Fruit fly (Drosophila melanogaster) whole organism, prepupa: ENCODE results near the gene CG9316.

ENCODE experiments used
- Blimp-1 ChIP-seq: fragments of 200-800 bp; sonication (Bioruptor generic); optimal IDR thresholded peaks from 3 replicates; lab custom pipeline; 2017; ENCODE audit warnings: missing biosample characterization, missing genetic modification characterization, mild to moderate bottlenecking, moderate library complexity, missing genetic modification reagents
- CG10631 ChIP-seq: fragments of 200-800 bp; sonication (Bioruptor generic); optimal IDR thresholded peaks from 2 replicates; lab custom pipeline; 2016; ENCODE audit warnings: missing biosample characterization, missing genetic modification characterization
- CG10669 ChIP-seq: fragments of 200-800 bp; sonication (Bioruptor generic); optimal IDR thresholded peaks from 3 replicates; lab custom pipeline; 2018; ENCODE audit warnings: missing biosample characterization, mild to moderate bottlenecking, missing genetic modification characterization, moderate library complexity
- CG11294 ChIP-seq: fragments of 200-800 bp; sonication (Bioruptor generic); IDR thresholded peaks from 2 replicates; pipeline ENCODE4 v1.3.6; 2022; ENCODE audit warnings: missing biosample characterization, missing genetic modification characterization
- CG11762 ChIP-seq: fragments of 200-800 bp; sonication (Bioruptor generic); optimal IDR thresholded peaks from 3 replicates; lab custom pipeline; 2016; ENCODE audit warnings: missing biosample characterization, missing genetic modification characterization; ENCODE audit not compliant: insufficient read depth
- CG11902 ChIP-seq: fragments of 200-800 bp; sonication (Bioruptor generic); optimal IDR thresholded peaks from 3 replicates; lab custom pipeline; 2016; ENCODE audit warnings: missing biosample characterization, missing genetic modification characterization
- CG1621 ChIP-seq: fragments of 200-800 bp; sonication (Bioruptor generic); optimal IDR thresholded peaks from 3 replicates; lab custom pipeline; 2018; ENCODE audit warnings: missing biosample characterization, mild to moderate bottlenecking, missing genetic modification characterization
- CG16779 ChIP-seq: fragments of 200-800 bp; sonication (Bioruptor generic); optimal IDR thresholded peaks from 3 replicates; lab custom pipeline; 2017; ENCODE audit warnings: missing biosample characterization, mild to moderate bottlenecking, missing genetic modification characterization
- CG3032 ChIP-seq: fragments of 200-800 bp; optimal IDR thresholded peaks from 2 replicates; lab custom pipeline; 2019; ENCODE audit warnings: missing biosample characterization, mild to moderate bottlenecking, missing genetic modification characterization, moderate library complexity
- CG31627 ChIP-seq: fragments of 200-800 bp; sonication (Bioruptor generic); optimal IDR thresholded peaks from 3 replicates; lab custom pipeline; 2016; ENCODE audit warnings: missing biosample characterization, missing genetic modification characterization
- CG32006 ChIP-seq: fragments of 200-800 bp; sonication (Bioruptor generic); optimal IDR thresholded peaks from 3 replicates; lab custom pipeline; 2017; ENCODE audit warnings: missing biosample characterization, mild to moderate bottlenecking, missing genetic modification characterization
- CG34406 ChIP-seq: fragments of 200-800 bp; sonication (Bioruptor generic); optimal IDR thresholded peaks from 3 replicates; lab custom pipeline; 2016; ENCODE audit warnings: missing biosample characterization, missing genetic modification characterization
- CG3919 ChIP-seq: fragments of 200-800 bp; sonication (Bioruptor generic); optimal IDR thresholded peaks from 3 replicates; lab custom pipeline; 2016; ENCODE audit warnings: missing biosample characterization, missing genetic modification characterization
- CG4318 ChIP-seq: fragments of 200-800 bp; sonication (Bioruptor generic); optimal IDR thresholded peaks from 3 replicates; lab custom pipeline; 2017; ENCODE audit warnings: missing biosample characterization, mild to moderate bottlenecking, missing genetic modification characterization
- CG6276 ChIP-seq: fragments of 200-800 bp; sonication (Bioruptor generic); optimal IDR thresholded peaks from 2 replicates; lab custom pipeline; 2017; ENCODE audit warnings: missing biosample characterization, mild to moderate bottlenecking, missing genetic modification characterization
- CG6792 ChIP-seq: fragments of 200-800 bp; sonication (Bioruptor generic); optimal IDR thresholded peaks from 3 replicates; lab custom pipeline; 2016; ENCODE audit warnings: missing biosample characterization, missing genetic modification characterization
- CG6854 ChIP-seq: fragments of 200-800 bp; sonication (Bioruptor generic); optimal IDR thresholded peaks from 2 replicates; lab custom pipeline; 2017; ENCODE audit warnings: missing biosample characterization, mild to moderate bottlenecking, missing genetic modification characterization
- CG7368 ChIP-seq: fragments of 200-800 bp; sonication (Bioruptor generic); optimal IDR thresholded peaks from 3 replicates; lab custom pipeline; 2016; ENCODE audit warnings: missing biosample characterization, missing genetic modification characterization
- CG8119 ChIP-seq: fragments of 200-800 bp; sonication (Bioruptor generic); IDR thresholded peaks from 3 replicates; pipeline ENCODE4 v1.3.6; 2022; ENCODE audit warnings: missing biosample characterization, missing genetic modification characterization
- CG8319 ChIP-seq: fragments of 200-800 bp; sonication (Bioruptor generic); optimal IDR thresholded peaks from 3 replicates; lab custom pipeline; 2016; ENCODE audit warnings: missing biosample characterization, missing genetic modification characterization
- CG8632 ChIP-seq: fragments of 200-800 bp; sonication (Bioruptor generic); optimal IDR thresholded peaks from 3 replicates; lab custom pipeline; 2016; ENCODE audit warnings: missing biosample characterization, missing genetic modification characterization
- Eip75B ChIP-seq: fragments of 200-800 bp; sonication (Bioruptor generic); optimal IDR thresholded peaks from 3 replicates; lab custom pipeline; 2016; ENCODE audit warnings: missing biosample characterization, missing genetic modification characterization
- Eip78C ChIP-seq: fragments of 200-800 bp; sonication (Bioruptor generic); peaks from one replicate; lab custom pipeline; 2016; ENCODE audit warnings: missing biosample characterization, missing genetic modification characterization
- Eip93F ChIP-seq: fragments of 200-800 bp; sonication (Bioruptor generic); optimal IDR thresholded peaks from 2 replicates; lab custom pipeline; 2016; ENCODE audit warnings: missing biosample characterization, mild to moderate bottlenecking, missing genetic modification characterization
- Ets21C ChIP-seq: fragments of 200-800 bp; sonication (Bioruptor generic); optimal IDR thresholded peaks from 3 replicates; lab custom pipeline; 2016; ENCODE audit warnings: missing biosample characterization, missing genetic modification characterization
- Ets96B ChIP-seq: fragments of 200-800 bp; optimal IDR thresholded peaks from 2 replicates; lab custom pipeline; 2019; ENCODE audit warnings: missing biosample characterization, mild to moderate bottlenecking, missing genetic modification characterization, moderate library complexity
- Gug ChIP-seq: fragments of 200-800 bp; sonication (Bioruptor generic); IDR thresholded peaks from 2 replicates; pipeline ENCODE4 v1.3.6; 2022; ENCODE audit warnings: missing biosample characterization, missing genetic modification characterization
- Hr38 ChIP-seq: sonication (Bioruptor generic); optimal IDR thresholded peaks from 2 replicates; lab custom pipeline; 2016; ENCODE audit warnings: missing biosample characterization, missing genetic modification characterization
- Hr39 ChIP-seq: fragments of 200-800 bp; sonication (Bioruptor generic); optimal IDR thresholded peaks from 2 replicates; lab custom pipeline; 2016; ENCODE audit warnings: missing biosample characterization, missing genetic modification characterization
- Lpt ChIP-seq: fragments of 200-800 bp; sonication (Bioruptor generic); optimal IDR thresholded peaks from 3 replicates; lab custom pipeline; 2016; ENCODE audit warnings: missing biosample characterization, missing genetic modification characterization
- Met ChIP-seq: fragments of 200-800 bp; sonication (Bioruptor generic); optimal IDR thresholded peaks from 3 replicates; lab custom pipeline; 2016; ENCODE audit warnings: missing biosample characterization, missing genetic modification characterization
- OdsH ChIP-seq: fragments of 200-800 bp; sonication (Bioruptor generic); optimal IDR thresholded peaks from 3 replicates; lab custom pipeline; 2016; ENCODE audit warnings: missing biosample characterization, missing genetic modification characterization
- Smox ChIP-seq: fragments of 200-800 bp; sonication (Bioruptor generic); optimal IDR thresholded peaks from 3 replicates; lab custom pipeline; 2016; ENCODE audit warnings: missing biosample characterization, missing genetic modification characterization
- Sox102F ChIP-seq: fragments of 200-800 bp; sonication (Bioruptor generic); optimal IDR thresholded peaks from 2 replicates; lab custom pipeline; 2016; ENCODE audit warnings: missing biosample characterization, mild to moderate bottlenecking, missing genetic modification characterization
- Sox15 ChIP-seq: fragments of 200-800 bp; sonication (Bioruptor generic); optimal IDR thresholded peaks from 3 replicates; lab custom pipeline; 2016; ENCODE audit warnings: missing biosample characterization, missing genetic modification characterization
- achi ChIP-seq: fragments of 200-800 bp; sonication (Bioruptor generic); optimal IDR thresholded peaks from 3 replicates; lab custom pipeline; 2016; ENCODE audit warnings: missing biosample characterization, missing genetic modification characterization
- acj6 ChIP-seq: fragments of 200-800 bp; sonication (Bioruptor generic); optimal IDR thresholded peaks from 3 replicates; lab custom pipeline; 2016; ENCODE audit warnings: missing biosample characterization, missing genetic modification characterization
- cyc ChIP-seq: fragments of 200-800 bp; sonication (Bioruptor generic); optimal IDR thresholded peaks from 3 replicates; lab custom pipeline; 2016; ENCODE audit warnings: missing biosample characterization, missing genetic modification characterization
- dac ChIP-seq: fragments of 200-800 bp; sonication (Bioruptor generic); optimal IDR thresholded peaks from 2 replicates; lab custom pipeline; 2017; ENCODE audit warnings: missing biosample characterization, mild to moderate bottlenecking, missing genetic modification characterization
- dsx ChIP-seq: fragments of 200-800 bp; optimal IDR thresholded peaks from 3 replicates; lab custom pipeline; 2019; ENCODE audit warnings: missing biosample characterization, mild to moderate bottlenecking, missing genetic modification characterization, moderate library complexity; ENCODE audit not compliant: poor library complexity, severe bottlenecking
- eg ChIP-seq: fragments of 200-800 bp; sonication (Bioruptor generic); IDR thresholded peaks from 3 replicates; pipeline ENCODE4 v1.3.6; 2022; ENCODE audit warnings: missing biosample characterization, missing genetic modification characterization
- esn ChIP-seq: fragments of 200-800 bp; sonication (Bioruptor generic); optimal IDR thresholded peaks from 2 replicates; lab custom pipeline; 2016; ENCODE audit warnings: missing biosample characterization, mild to moderate bottlenecking, missing genetic modification characterization, moderate library complexity
- fd59A ChIP-seq: fragments of 200-800 bp; sonication (Bioruptor generic); optimal IDR thresholded peaks from 2 replicates; lab custom pipeline; 2017; ENCODE audit warnings: missing biosample characterization, mild to moderate bottlenecking, missing genetic modification characterization, missing genetic modification reagents
- fkh ChIP-seq: fragments of 200-800 bp; sonication (Bioruptor generic); optimal IDR thresholded peaks from 3 replicates; lab custom pipeline; 2017; ENCODE audit warnings: missing biosample characterization, mild to moderate bottlenecking, missing genetic modification characterization, moderate library complexity
- lz ChIP-seq: fragments of 200-800 bp; sonication (Bioruptor generic); optimal IDR thresholded peaks from 3 replicates; lab custom pipeline; 2016; ENCODE audit warnings: missing biosample characterization, missing genetic modification characterization
- pdm3 ChIP-seq: fragments of 200-800 bp; sonication (Bioruptor generic); optimal IDR thresholded peaks from 3 replicates; lab custom pipeline; 2016; ENCODE audit warnings: missing biosample characterization, missing genetic modification characterization
- salr ChIP-seq, 2 experiments: fragments of 200-800 bp; sonication (Bioruptor generic); optimal IDR thresholded peaks; 3 replicates each; lab custom pipeline; 2016 to 2018; ENCODE audit warnings: missing biosample characterization in 2 of 2, missing genetic modification characterization in 2 of 2, mild to moderate bottlenecking in 1 of 2
- spab ChIP-seq: fragments of 200-800 bp; sonication (Bioruptor generic); optimal IDR thresholded peaks from 2 replicates; lab custom pipeline; 2017; ENCODE audit warnings: missing biosample characterization, mild to moderate bottlenecking, missing genetic modification characterization, missing genetic modification reagents
- svp ChIP-seq: fragments of 200-800 bp; sonication (Bioruptor generic); peaks from one replicate; lab custom pipeline; 2016; ENCODE audit warnings: missing biosample characterization, missing genetic modification characterization
- topi ChIP-seq: fragments of 200-800 bp; sonication (Bioruptor generic); optimal IDR thresholded peaks from 3 replicates; lab custom pipeline; 2016; ENCODE audit warnings: missing biosample characterization, missing genetic modification characterization
- vri ChIP-seq: fragments of 200-800 bp; sonication (Bioruptor generic); optimal IDR thresholded peaks from 3 replicates; lab custom pipeline; 2016; ENCODE audit warnings: missing biosample characterization, mild to moderate bottlenecking, missing genetic modification characterization

The CG9316 gene

dm6 chr2L:20700534-20701239 is 25.7 kb downstream of the CG9316 start:
- TF ChIP-seq topi (no peak), Gug (peak; percentile 45; the same call in 1 of the 2 replicates), dac (GFP tag; lab: Kevin White, UChicago) (no peak), Ets96B (tag; lab: Kevin White, UChicago) (peak; percentile 69), CG10631 (peak; percentile 85), Blimp-1 (GFP tag; lab: Kevin White, UChicago) (peak; percentile 66), CG6854 (peak; percentile 12), CG3032 (tag; lab: Kevin White, UChicago) (peak; percentile 76), CG3919 (GFP tag; lab: Kevin White, UChicago) (peak; percentile 75), CG8632 (GFP tag; lab: Kevin White, UChicago) (peak; percentile 75), Ets21C (GFP tag; lab: Kevin White, UChicago) (peak; percentile 49), spab (GFP tag; lab: Kevin White, UChicago) (peak; percentile 63), CG11294 (peak; percentile 39; the same call in 1 of the 2 replicates), Smox (GFP tag; lab: Kevin White, UChicago) (peak; percentile 65), fd59A (peak; percentile 80), acj6 (GFP tag; lab: Kevin White, UChicago) (peak; percentile 80), cyc (GFP tag; lab: Kevin White, UChicago) (peak; percentile 57), achi (GFP tag; lab: Kevin White, UChicago) (peak; percentile 88), Sox15 (GFP tag; lab: Kevin White, UChicago) (peak; percentile 64), fkh (no peak), CG11762 (GFP tag; lab: Kevin White, UChicago) (no peak), salr (GFP tag; optimal IDR thresholded peaks at IDR 0.05; lab: Kevin White, UChicago) (peak; percentile 56 to 60), CG31627 (GFP tag; lab: Kevin White, UChicago) (peak; percentile 74), pdm3 (GFP tag; lab: Kevin White, UChicago) (peak; percentile 51), lz (GFP tag; lab: Kevin White, UChicago) (peak; percentile 77), CG6792 (peak; percentile 80), CG10669 (GFP tag; lab: Kevin White, UChicago) (peak; percentile 64), CG4318 (peak; percentile 40), dsx (GFP tag; lab: Kevin White, UChicago) (peak; percentile 93), Sox102F (GFP tag; lab: Kevin White, UChicago) (peak; percentile 70), eg (GFP tag; lab: Robert Waterston, UW) (peak; percentile 73), CG34406 (GFP tag; lab: Kevin White, UChicago) (peak; percentile 82), vri (peak; percentile 71), CG11902 (GFP tag; lab: Kevin White, UChicago) (peak; percentile 57), CG6276 (GFP tag; lab: Kevin White, UChicago) (peak; percentile 39), Eip93F (GFP tag; lab: Kevin White, UChicago) (peak; percentile 48), CG7368 (peak; percentile 38), OdsH (GFP tag; lab: Kevin White, UChicago) (peak; percentile 80), CG8319 (no peak), svp (GFP tag; lab: Kevin White, UChicago) (peak; percentile 85), Eip78C (GFP tag; lab: Kevin White, UChicago) (peak; percentile 89), Hr38 (GFP tag; lab: Kevin White, UChicago) (no peak), CG16779 (tag; lab: Kevin White, UChicago) (peak; percentile 39), Eip75B (GFP tag; lab: Kevin White, UChicago) (peak; percentile 68), esn (GFP tag; lab: Kevin White, UChicago) (peak; percentile 84), Met (GFP tag; lab: Kevin White, UChicago) (peak; percentile 78), CG1621 (tag; lab: Kevin White, UChicago) (peak; percentile 22), Lpt (GFP tag; lab: Kevin White, UChicago) (peak; percentile 58), CG8119 (peak; percentile 77), Hr39 (GFP tag; lab: Kevin White, UChicago) (peak; percentile 62), CG32006 (GFP tag; lab: Kevin White, UChicago) (peak; percentile 82)
